Worm (Caenorhabditis elegans) whole organism, late embryonic: Measurements from ENCODE around the gene F22D3.4.

Experiments
- C08G9.2 ChIP-seq: sonication (generic microtip); optimal IDR thresholded peaks from 2 replicates; lab custom pipeline; 2016; ENCODE audit warnings: mild to moderate bottlenecking, missing genetic modification characterization, moderate library complexity, missing compliant biosample characterization
- K02D7.2 ChIP-seq: sonication (generic microtip); optimal IDR thresholded peaks from 2 replicates; lab custom pipeline; 2017; ENCODE audit warnings: mild to moderate bottlenecking, missing genetic modification characterization, missing compliant biosample characterization
- ahr-1 ChIP-seq: sonication (generic microtip); optimal IDR thresholded peaks from 2 replicates; lab custom pipeline; 2016; ENCODE audit warnings: missing genetic modification characterization, missing compliant biosample characterization
- ceh-14 ChIP-seq: sonication (generic microtip); optimal IDR thresholded peaks from 2 replicates; lab custom pipeline; 2016; ENCODE audit warnings: missing genotype, missing genetic modification characterization, missing compliant biosample characterization
- ceh-19 ChIP-seq: fragments of 200-800 bp; sonication (Bioruptor generic); optimal IDR thresholded peaks from 2 replicates; lab custom pipeline; 2018; ENCODE audit warnings: mild to moderate bottlenecking, missing genetic modification characterization, missing compliant biosample characterization
- ceh-2 ChIP-seq: sonication (generic microtip); optimal IDR thresholded peaks from 2 replicates; lab custom pipeline; 2016; ENCODE audit warnings: missing genotype, missing genetic modification characterization, missing compliant biosample characterization
- ceh-22 ChIP-seq: sonication (generic microtip); optimal IDR thresholded peaks from 2 replicates; lab custom pipeline; 2017; ENCODE audit warnings: missing biosample characterization, missing genetic modification characterization
- ceh-31 ChIP-seq: sonication (generic microtip); optimal IDR thresholded peaks from 2 replicates; lab custom pipeline; 2016; ENCODE audit warnings: missing genetic modification characterization, missing compliant biosample characterization
- ceh-45 ChIP-seq: fragments of 200-800 bp; sonication (Bioruptor generic); IDR thresholded peaks from 2 replicates; pipeline ENCODE4 v1.3.6; 2022; ENCODE audit warnings: missing genetic modification reagents, missing genetic modification characterization, missing compliant biosample characterization
- ceh-48 ChIP-seq: sonication (generic microtip); optimal IDR thresholded peaks from 2 replicates; lab custom pipeline; 2016; ENCODE audit warnings: missing genetic modification characterization, inconsistent platforms, missing compliant biosample characterization
- ceh-6 ChIP-seq: fragments of 200-800 bp; sonication (Bioruptor generic); optimal IDR thresholded peaks from 2 replicates; lab custom pipeline; 2018; ENCODE audit warnings: mild to moderate bottlenecking, missing genetic modification characterization, missing compliant biosample characterization
- dmd-4 ChIP-seq: sonication (generic microtip); optimal IDR thresholded peaks from 2 replicates; lab custom pipeline; 2016; ENCODE audit warnings: borderline replicate concordance, missing genetic modification characterization, missing compliant biosample characterization
- elt-2 ChIP-seq: sonication (generic microtip); optimal IDR thresholded peaks from 2 replicates; lab custom pipeline; 2016; ENCODE audit warnings: missing genetic modification reagents, missing genetic modification characterization, missing compliant biosample characterization
- elt-4 ChIP-seq: sonication (generic microtip); optimal IDR thresholded peaks from 2 replicates; lab custom pipeline; 2016; ENCODE audit warnings: missing genetic modification characterization, missing compliant biosample characterization
- ets-4 ChIP-seq: sonication (generic microtip); optimal IDR thresholded peaks from 2 replicates; lab custom pipeline; 2016; ENCODE audit warnings: missing genetic modification characterization, missing compliant biosample characterization
- fkh-6 ChIP-seq: sonication (generic microtip); optimal IDR thresholded peaks from 2 replicates; lab custom pipeline; 2016; ENCODE audit warnings: missing genetic modification characterization, missing compliant biosample characterization
- gmeb-2 ChIP-seq: sonication (generic microtip); optimal IDR thresholded peaks from 2 replicates; lab custom pipeline; 2016; ENCODE audit warnings: missing genetic modification characterization, inconsistent platforms, missing compliant biosample characterization
- hlh-13 ChIP-seq: fragments of 200-800 bp; sonication (Bioruptor generic); optimal IDR thresholded peaks from 2 replicates; lab custom pipeline; 2018; ENCODE audit warnings: mild to moderate bottlenecking, missing genetic modification characterization, missing compliant biosample characterization
- hlh-15 ChIP-seq: sonication (generic microtip); optimal IDR thresholded peaks from 2 replicates; lab custom pipeline; 2016; ENCODE audit warnings: missing genetic modification characterization, missing compliant biosample characterization
- hlh-30 ChIP-seq: sonication (generic microtip); optimal IDR thresholded peaks from 2 replicates; lab custom pipeline; 2017; ENCODE audit warnings: antibody characterized with exemption, missing genetic modification characterization, missing compliant biosample characterization; ENCODE audit not compliant: insufficient read depth
- hlh-6 ChIP-seq: sonication (generic microtip); optimal IDR thresholded peaks from 2 replicates; lab custom pipeline; 2016; ENCODE audit warnings: missing genotype, missing genetic modification characterization, missing compliant biosample characterization
- lim-6 ChIP-seq: sonication (generic microtip); optimal IDR thresholded peaks from 2 replicates; lab custom pipeline; 2016; ENCODE audit warnings: missing genetic modification characterization, missing compliant biosample characterization
- lin-11 ChIP-seq: fragments of 200-800 bp; sonication (Bioruptor generic); optimal IDR thresholded peaks from 2 replicates; lab custom pipeline; 2018; ENCODE audit warnings: mild to moderate bottlenecking, missing genetic modification characterization, missing compliant biosample characterization
- nfya-1 ChIP-seq: sonication (generic microtip); optimal IDR thresholded peaks from 2 replicates; lab custom pipeline; 2017; ENCODE audit warnings: missing genetic modification characterization, mild to moderate bottlenecking, missing compliant biosample characterization, antibody characterized with exemption, moderate library complexity
- odd-2 ChIP-seq: sonication (generic microtip); optimal IDR thresholded peaks from 2 replicates; lab custom pipeline; 2017; ENCODE audit warnings: antibody characterized with exemption, mild to moderate bottlenecking, missing genetic modification characterization, missing compliant biosample characterization
- pax-1 ChIP-seq: fragments of 150-350 bp; optimal IDR thresholded peaks from 2 replicates; lab custom pipeline; 2014; ENCODE audit warnings: missing biosample characterization, missing genetic modification characterization
- pha-2 ChIP-seq: sonication (generic microtip); optimal IDR thresholded peaks from 2 replicates; lab custom pipeline; 2017; ENCODE audit warnings: mild to moderate bottlenecking, missing genetic modification characterization, missing compliant biosample characterization
- pqm-1 ChIP-seq: sonication (generic microtip); optimal IDR thresholded peaks from 2 replicates; lab custom pipeline; 2016; ENCODE audit warnings: missing genetic modification characterization, missing compliant biosample characterization
- ref-2 ChIP-seq: sonication (generic microtip); optimal IDR thresholded peaks from 2 replicates; lab custom pipeline; 2016; ENCODE audit warnings: missing genetic modification characterization, missing compliant biosample characterization
- rnt-1 ChIP-seq: sonication (generic microtip); optimal IDR thresholded peaks from 2 replicates; lab custom pipeline; 2016; ENCODE audit warnings: missing genetic modification characterization, missing compliant biosample characterization
- sdc-2 ChIP-seq: sonication (generic microtip); optimal IDR thresholded peaks from 2 replicates; lab custom pipeline; 2016; ENCODE audit warnings: missing genotype, missing genetic modification characterization, missing compliant biosample characterization
- sox-2 ChIP-seq: fragments of 200-800 bp; sonication (Bioruptor generic); IDR thresholded peaks from 2 replicates; pipeline ENCODE4 v1.3.6; 2022; ENCODE audit warnings: missing genetic modification reagents, missing genetic modification characterization, missing compliant biosample characterization
- unc-3 ChIP-seq, 2 experiments: fragments of 200-800 bp in 1 of 2; sonication (Bioruptor generic) in 1 of 2; sonication (generic microtip) in 1 of 2; conservative IDR thresholded peaks in 1 of 2; optimal IDR thresholded peaks in 1 of 2; 2 replicates each; pipeline versions ENCODE4 v1.3.6 to Lab custom; 2016 to 2022; ENCODE audit warnings: missing compliant biosample characterization in 2 of 2, missing genetic modification characterization in 2 of 2, missing genetic modification reagents in 1 of 2
- unc-42 ChIP-seq: sonication (generic microtip); optimal IDR thresholded peaks from 2 replicates; lab custom pipeline; 2016; ENCODE audit warnings: missing genotype, missing genetic modification characterization, missing compliant biosample characterization
- unc-55 ChIP-seq: sonication (generic microtip); optimal IDR thresholded peaks from 2 replicates; lab custom pipeline; 2017; ENCODE audit warnings: missing biosample characterization, missing genetic modification reagents, missing genetic modification characterization
- ztf-16 ChIP-seq: sonication (generic microtip); optimal IDR thresholded peaks from 2 replicates; lab custom pipeline; 2017; ENCODE audit warnings: missing genetic modification characterization, missing compliant biosample characterization

Gene F22D3.4

ce11 chrII:6943299-6944051 is 16.1 kb upstream of the F22D3.4 start (continued):
- TF ChIP-seq C08G9.2 (tag; lab: Kevin White, UChicago) (peak; percentile 58), ceh-22 (tag; lab: Kevin White, UChicago) (no peak), ahr-1 (no peak), unc-42 (tag; lab: Kevin White, UChicago) (peak; percentile 53), ref-2 (tag; lab: Kevin White, UChicago) (peak; percentile 72), unc-3 (GFP tag; conservative IDR thresholded peaks at IDR 0.05; lab: Robert Waterston, UW) (no peak), unc-3 (tag; optimal IDR thresholded peaks at IDR 0.05; lab: Kevin White, UChicago) (no peak), ceh-6 (GFP tag; lab: Kevin White, UChicago) (no peak), hlh-15 (tag; lab: Kevin White, UChicago) (no peak), ets-4 (tag; lab: Kevin White, UChicago) (no peak), hlh-13 (GFP tag; lab: Kevin White, UChicago) (no peak), sdc-2 (tag; lab: Kevin White, UChicago) (peak; percentile 48), hlh-6 (tag; lab: Kevin White, UChicago) (no peak), ceh-48 (tag; lab: Kevin White, UChicago) (no peak), ceh-19 (GFP tag; lab: Kevin White, UChicago) (peak; percentile 37), gmeb-2 (tag; lab: Kevin White, UChicago) (no peak), sox-2 (GFP tag; lab: Robert Waterston, UW) (no peak), nfya-1 (peak; percentile 53), pax-1 (peak; percentile 64), hlh-30 (tag; lab: Kevin White, UChicago) (no peak), pqm-1 (tag; lab: Kevin White, UChicago) (no peak), fkh-6 (tag; lab: Kevin White, UChicago) (peak; percentile 42), ceh-14 (tag; lab: Kevin White, UChicago) (peak; percentile 59), dmd-4 (tag; lab: Kevin White, UChicago) (no peak), unc-55 (GFP tag; lab: Kevin White, UChicago) (no peak), ztf-16 (no peak), elt-4 (tag; lab: Kevin White, UChicago) (no peak), lin-11 (no peak), ceh-2 (peak; percentile 39), ceh-45 (GFP tag; lab: Robert Waterston, UW) (no peak), lim-6 (tag; lab: Kevin White, UChicago) (no peak), pha-2 (tag; lab: Kevin White, UChicago) (no peak), elt-2 (tag; lab: Kevin White, UChicago) (peak; percentile 46)

- TF ChIP-seq ceh-31 (peak; percentile 59), ceh-14 (tag; lab: Kevin White, UChicago) (no peak), hlh-13 (GFP tag; lab: Kevin White, UChicago) (no peak), K02D7.2 (no peak), ahr-1 (no peak), rnt-1 (tag; lab: Kevin White, UChicago) (no peak)
- TF ChIP-seq, all 69 proteins: peak for 1
Measured at ce11 chrII:6941520-6941919, 14.1 kb upstream of the F22D3.4 start.

- TF ChIP-seq nfya-1 (peak; percentile 1), odd-2 (tag; lab: Kevin White, UChicago) (no peak), elt-2 (tag; lab: Kevin White, UChicago) (no peak), pqm-1 (tag; lab: Kevin White, UChicago) (no peak), dmd-4 (tag; lab: Kevin White, UChicago) (no peak), ceh-6 (GFP tag; lab: Kevin White, UChicago) (no peak), unc-42 (tag; lab: Kevin White, UChicago) (peak; percentile 67)
Measured at ce11 chrII:6940726-6941230, 13.4 kb upstream of the F22D3.4 start.
